Fruit fly (Drosophila melanogaster) Kc167 (cell line): ENCODE data around the gene pum.

Experiments
- Myc ChIP-seq: fragments of >200 bp; optimal IDR thresholded peaks from 2 replicates; lab custom pipeline; 2017; ENCODE audit warnings: missing external identifiers
- Sin3A ChIP-seq: fragments of >200 bp; optimal IDR thresholded peaks from 2 replicates; lab custom pipeline; 2018; ENCODE audit warnings: missing external identifiers
- h ChIP-seq: fragments of >200 bp; optimal IDR thresholded peaks from 3 replicates; lab custom pipeline; 2018; ENCODE audit warnings: missing external identifiers
- insv ChIP-seq: fragments of >200 bp; optimal IDR thresholded peaks from 3 replicates; lab custom pipeline; 2018; ENCODE audit warnings: missing external identifiers
- psq ChIP-seq: fragments of >200 bp; optimal IDR thresholded peaks from 2 replicates; lab custom pipeline; 2017; ENCODE audit warnings: missing external identifiers

DNA sequence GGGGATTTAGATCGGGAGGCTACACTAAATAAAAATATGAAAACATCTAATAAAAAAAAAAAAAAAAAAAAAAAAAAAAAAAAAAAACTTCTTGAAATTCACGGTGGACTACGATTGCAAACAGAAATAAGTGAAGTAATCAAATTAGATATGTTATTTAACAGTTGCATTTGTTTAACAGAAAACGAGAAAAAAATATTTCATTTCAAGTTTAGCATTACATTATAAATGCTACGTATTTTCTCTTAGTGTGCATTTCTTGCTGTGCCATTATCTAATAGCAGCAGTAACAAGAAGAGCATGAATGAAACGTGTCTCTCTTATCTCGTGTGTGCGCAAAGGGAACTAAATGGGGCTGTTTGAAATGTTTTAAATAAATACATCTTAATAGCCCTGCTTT, 12.7 kb downstream of the pum start:
- no peak for TF ChIP-seq Sin3A (lab: Kevin White, UChicago)
- TF ChIP-seq psq (lab: Kevin White, UChicago), result no peak
- TF ChIP-seq h (lab: Kevin White, UChicago), result no peak
- TF ChIP-seq insv (lab: Kevin White, UChicago), result no peak
- no peak for TF ChIP-seq Myc (lab: Kevin White, UChicago)
